Worm (Caenorhabditis elegans): Measurements from ENCODE around the gene ZK380.6.

Gene ZK380.6

ce11 chrX:1654146-1654545 lies at the start of gene ZK380.6:
Gene ZK380.6 (plus strand): TSS chrX:1654446.
- TF ChIP-seq ama-1 (optimal IDR thresholded peaks at IDR 0.05) (no peak), tbx-11 (GFP tag; IDR thresholded peaks at IDR 0.05) (no peak), F13C5.2 (tag; optimal IDR thresholded peaks at IDR 0.05) (no peak), pes-1 (GFP tag; IDR thresholded peaks at IDR 0.05) (no peak), tbx-37 (GFP tag; conservative IDR thresholded peaks at IDR 0.05) (no peak), aly-1 (tag; optimal IDR thresholded peaks at IDR 0.05) (no peak), hmg-4 (GFP tag; optimal IDR thresholded peaks at IDR 0.05) (no peak), ceh-13 (GFP tag; optimal IDR thresholded peaks at IDR 0.05) (no peak), sea-1 (GFP tag; conservative IDR thresholded peaks at IDR 0.05) (no peak), tra-4 (tag; optimal IDR thresholded peaks at IDR 0.05) (no peak), B0310.2 (tag; optimal IDR thresholded peaks at IDR 0.05) (no peak), hnd-1 (tag; optimal IDR thresholded peaks at IDR 0.05) (no peak)

ce11 chrX:1604606-1605005 lies 49.6 kb upstream of the ZK380.6 start, which contains the start of gene H11E01.3:
Gene H11E01.3 (plus strand): TSS chrX:1604906.
- TF ChIP-seq hmg-4 (GFP tag; optimal IDR thresholded peaks at IDR 0.05) (no peak), tbx-11 (GFP tag; IDR thresholded peaks at IDR 0.05) (no peak), flt-1 (GFP tag; IDR thresholded peaks at IDR 0.05) (no peak), sea-1 (GFP tag; conservative IDR thresholded peaks at IDR 0.05) (no peak), pes-1 (GFP tag; IDR thresholded peaks at IDR 0.05) (no peak), F13C5.2 (tag; optimal IDR thresholded peaks at IDR 0.05) (no peak), hmbx-1 (tag; optimal IDR thresholded peaks at IDR 0.05) (no peak), tbx-37 (GFP tag; conservative IDR thresholded peaks at IDR 0.05) (no peak), tra-4 (tag; optimal IDR thresholded peaks at IDR 0.05) (no peak), hnd-1 (tag; optimal IDR thresholded peaks at IDR 0.05) (no peak), scrt-1 (GFP tag; IDR thresholded peaks at IDR 0.05) (no peak), B0310.2 (tag; optimal IDR thresholded peaks at IDR 0.05) (no peak), ama-1 (optimal IDR thresholded peaks at IDR 0.05) (no peak)

- TF ChIP-seq tbx-11 (GFP tag; IDR thresholded peaks at IDR 0.05) (no peak), tra-4 (tag; optimal IDR thresholded peaks at IDR 0.05) (no peak), hmg-4 (GFP tag; optimal IDR thresholded peaks at IDR 0.05) (no peak), sea-1 (GFP tag; conservative IDR thresholded peaks at IDR 0.05) (no peak), pes-1 (GFP tag; IDR thresholded peaks at IDR 0.05) (no peak), scrt-1 (GFP tag; IDR thresholded peaks at IDR 0.05) (no peak), hmbx-1 (tag; optimal IDR thresholded peaks at IDR 0.05) (no peak), tbx-37 (GFP tag; conservative IDR thresholded peaks at IDR 0.05) (no peak), ets-7 (tag; optimal IDR thresholded peaks at IDR 0.05) (no peak), hnd-1 (tag; optimal IDR thresholded peaks at IDR 0.05) (no peak), F13C5.2 (tag; optimal IDR thresholded peaks at IDR 0.05) (no peak), aly-1 (tag; optimal IDR thresholded peaks at IDR 0.05) (no peak), ceh-13 (GFP tag; optimal IDR thresholded peaks at IDR 0.05) (no peak), ama-1 (optimal IDR thresholded peaks at IDR 0.05) (no peak), ceh-36 (tag; optimal IDR thresholded peaks at IDR 0.05) (no peak), flt-1 (GFP tag; IDR thresholded peaks at IDR 0.05) (no peak)
Observed at ce11 chrX:1612948-1613347, 41.3 kb upstream of the ZK380.6 start.

ce11 chrX:1613860-1614259 lies 40.4 kb upstream of the ZK380.6 start:
- no peak for TF ChIP-seq B0310.2 (tag; optimal IDR thresholded peaks at IDR 0.05)
- no peak for TF ChIP-seq ama-1 (optimal IDR thresholded peaks at IDR 0.05)
- TF ChIP-seq aly-1 (tag; optimal IDR thresholded peaks at IDR 0.05): no peak
- no peak for TF ChIP-seq hmg-4 (GFP tag; optimal IDR thresholded peaks at IDR 0.05)
- no peak for TF ChIP-seq tbx-37 (GFP tag; conservative IDR thresholded peaks at IDR 0.05)
- no peak for TF ChIP-seq ets-7 (tag; optimal IDR thresholded peaks at IDR 0.05)
- TF ChIP-seq pes-1 (GFP tag; IDR thresholded peaks at IDR 0.05): no peak
- no peak for TF ChIP-seq ceh-36 (tag; optimal IDR thresholded peaks at IDR 0.05)
- no peak for TF ChIP-seq flt-1 (GFP tag; IDR thresholded peaks at IDR 0.05)
- TF ChIP-seq scrt-1 (GFP tag; IDR thresholded peaks at IDR 0.05): no peak
- no peak for TF ChIP-seq sea-1 (GFP tag; conservative IDR thresholded peaks at IDR 0.05)
- TF ChIP-seq ceh-13 (GFP tag; optimal IDR thresholded peaks at IDR 0.05): no peak
- no peak for TF ChIP-seq tbx-11 (GFP tag; IDR thresholded peaks at IDR 0.05)
- no peak for TF ChIP-seq hnd-1 (tag; optimal IDR thresholded peaks at IDR 0.05)

- TF ChIP-seq aly-1 (tag; optimal IDR thresholded peaks at IDR 0.05) (no peak), B0310.2 (tag; optimal IDR thresholded peaks at IDR 0.05) (no peak), flt-1 (GFP tag; IDR thresholded peaks at IDR 0.05) (no peak), ceh-13 (GFP tag; optimal IDR thresholded peaks at IDR 0.05) (no peak), ceh-36 (tag; optimal IDR thresholded peaks at IDR 0.05) (no peak), tbx-37 (GFP tag; conservative IDR thresholded peaks at IDR 0.05) (no peak), scrt-1 (GFP tag; IDR thresholded peaks at IDR 0.05) (no peak), F13C5.2 (tag; optimal IDR thresholded peaks at IDR 0.05) (no peak), hmbx-1 (tag; optimal IDR thresholded peaks at IDR 0.05) (no peak), ama-1 (optimal IDR thresholded peaks at IDR 0.05) (no peak)
Observed at ce11 chrX:1620678-1621449, 33.4 kb upstream of the ZK380.6 start, which contains the start of gene H11E01.2. Gene H11E01.2 (plus strand): TSS chrX:1621057.

- no peak for TF ChIP-seq ceh-36 (tag; optimal IDR thresholded peaks at IDR 0.05)
- TF ChIP-seq hmbx-1 (tag; optimal IDR thresholded peaks at IDR 0.05): no peak
Observed at ce11 chrX:1623048-1623447, 31.2 kb upstream of the ZK380.6 start.

- TF ChIP-seq B0310.2 (tag; optimal IDR thresholded peaks at IDR 0.05): no peak
- TF ChIP-seq aly-1 (tag; optimal IDR thresholded peaks at IDR 0.05): no peak
- TF ChIP-seq pes-1 (GFP tag; IDR thresholded peaks at IDR 0.05): peak; percentile 71
- peak; percentile 48 for TF ChIP-seq flt-1 (GFP tag; IDR thresholded peaks at IDR 0.05)
- TF ChIP-seq sea-1 (GFP tag; conservative IDR thresholded peaks at IDR 0.05): 0 out of 2 replicates have a peak, but pooled peaks have one; percentile 42
- no peak for TF ChIP-seq ceh-36 (tag; optimal IDR thresholded peaks at IDR 0.05)
- TF ChIP-seq hnd-1 (tag; optimal IDR thresholded peaks at IDR 0.05): peak; percentile 11
- no peak for TF ChIP-seq ets-7 (tag; optimal IDR thresholded peaks at IDR 0.05)
- TF ChIP-seq F13C5.2 (tag; optimal IDR thresholded peaks at IDR 0.05): peak; percentile 77
- TF ChIP-seq scrt-1 (GFP tag; IDR thresholded peaks at IDR 0.05): peak; percentile 67; the same call in 1 of the 2 replicates
- peak; percentile 53 for TF ChIP-seq tbx-37 (GFP tag; conservative IDR thresholded peaks at IDR 0.05)
- 0 out of 2 replicates have a peak, but pooled peaks have one; percentile 46 for TF ChIP-seq tbx-11 (GFP tag; IDR thresholded peaks at IDR 0.05)
- TF ChIP-seq hmg-4 (GFP tag; optimal IDR thresholded peaks at IDR 0.05): peak; percentile 80
Observed at ce11 chrX:1627013-1627412, 27.2 kb upstream of the ZK380.6 start.
